Fruit fly (Drosophila melanogaster) whole organism: ENCODE measurements around the gene CG32202.

ENCODE experiments used
- Dll ChIP-seq: fragments of >200 bp; optimal IDR thresholded peaks from 2 replicates; lab custom pipeline; 2017
- EcR ChIP-seq, 2 experiments: fragments of >200 bp; optimal IDR thresholded peaks; 2 replicates each; lab custom pipeline; 2017; ENCODE audit warnings: missing biosample characterization in 2 of 2, missing genetic modification characterization in 2 of 2, missing genetic modification reagents in 2 of 2
- pan ChIP-seq: fragments of >200 bp; optimal IDR thresholded peaks from 2 replicates; lab custom pipeline; 2017
- psq ChIP-seq: fragments of >200 bp; optimal IDR thresholded peaks from 2 replicates; lab custom pipeline; 2017
- usp ChIP-seq: fragments of >200 bp; optimal IDR thresholded peaks from 2 replicates; lab custom pipeline; 2017; ENCODE audit warnings: missing biosample characterization, missing genetic modification characterization, mixed read lengths

- TF ChIP-seq usp (GFP tag; lab: Kevin White, UChicago) (no peak), psq (no peak), pan (lab: Kevin White, UChicago) (no peak), EcR (GFP tag; optimal IDR thresholded peaks at IDR 0.05; lab: Kevin White, UChicago) (no peak), Dll (lab: Kevin White, UChicago) (no peak)
These were observed 1.9 kb downstream of the CG32202 start, which contains the start of gene Chmp1 for dm6 chr3L:18683846-18684245.
